Fruit fly (Drosophila melanogaster) whole organism, embryonic: ENCODE data around the gene Sce.

Experiments
- CG10267 ChIP-seq: fragments of 200-800 bp; sonication (Bioruptor generic); optimal IDR thresholded peaks from 2 replicates; lab custom pipeline; 2018; ENCODE audit warnings: missing biosample characterization, mild to moderate bottlenecking, missing genetic modification characterization, moderate library complexity
- CG1233 ChIP-seq: fragments of 200-800 bp; sonication (Bioruptor generic); optimal IDR thresholded peaks from 4 replicates; lab custom pipeline; 2018; ENCODE audit warnings: missing biosample characterization, mild to moderate bottlenecking, missing genetic modification characterization
- CG13424 ChIP-seq: fragments of 200-800 bp; sonication (Bioruptor generic); optimal IDR thresholded peaks from 2 replicates; lab custom pipeline; 2019; ENCODE audit warnings: missing biosample characterization, mild to moderate bottlenecking, missing genetic modification characterization, moderate library complexity
- CG14710 ChIP-seq: fragments of 200-800 bp; sonication (Bioruptor generic); optimal IDR thresholded peaks from 3 replicates; lab custom pipeline; 2019; ENCODE audit warnings: missing biosample characterization, mild to moderate bottlenecking, missing genetic modification characterization, moderate library complexity
- CG14965 ChIP-seq: fragments of 200-800 bp; sonication (Bioruptor generic); optimal IDR thresholded peaks from 2 replicates; lab custom pipeline; 2016; ENCODE audit warnings: missing biosample characterization, missing genetic modification characterization, borderline replicate concordance
- CG17186 ChIP-seq: fragments of 200-800 bp; sonication (Bioruptor generic); optimal IDR thresholded peaks from 3 replicates; lab custom pipeline; 2017; ENCODE audit warnings: missing biosample characterization, missing genetic modification reagents, missing genetic modification characterization
- CG34422 ChIP-seq: fragments of 200-800 bp; sonication (Bioruptor generic); IDR thresholded peaks from 3 replicates; pipeline ENCODE4 v1.3.6; 2022; ENCODE audit warnings: missing biosample characterization, missing genetic modification characterization
- CG3847 ChIP-seq: fragments of 200-800 bp; sonication (Bioruptor generic); IDR thresholded peaks from 2 replicates; pipeline ENCODE4 v1.3.6; 2022; ENCODE audit warnings: missing biosample characterization, missing genetic modification characterization
- CG4617 ChIP-seq: fragments of 200-800 bp; sonication (Bioruptor generic); optimal IDR thresholded peaks from 3 replicates; lab custom pipeline; 2016; ENCODE audit warnings: missing biosample characterization, missing genetic modification characterization, borderline replicate concordance
- CG8281 ChIP-seq: fragments of 200-800 bp; sonication (Bioruptor generic); optimal IDR thresholded peaks from 2 replicates; lab custom pipeline; 2018; ENCODE audit warnings: missing biosample characterization, mild to moderate bottlenecking, missing genetic modification characterization, moderate library complexity
- CG8388 ChIP-seq: fragments of 200-800 bp; sonication (Bioruptor generic); optimal IDR thresholded peaks from 2 replicates; lab custom pipeline; 2019; ENCODE audit warnings: missing biosample characterization, mild to moderate bottlenecking, missing genetic modification characterization, moderate library complexity
- Dbx ChIP-seq: fragments of 200-800 bp; sonication (Bioruptor generic); IDR thresholded peaks from 3 replicates; pipeline ENCODE4 v1.3.6; 2022; ENCODE audit warnings: missing biosample characterization, missing genetic modification characterization
- Dek ChIP-seq: fragments of 200-800 bp; sonication (Bioruptor generic); optimal IDR thresholded peaks from 3 replicates; lab custom pipeline; 2019; ENCODE audit warnings: missing biosample characterization, mild to moderate bottlenecking, missing genetic modification characterization, moderate library complexity
- Dp ChIP-seq: fragments of 200-800 bp; sonication (Bioruptor generic); optimal IDR thresholded peaks from 2 replicates; lab custom pipeline; 2018; ENCODE audit warnings: missing biosample characterization, mild to moderate bottlenecking, missing genetic modification characterization, moderate library complexity
- Eip74EF ChIP-seq, 2 experiments: fragments of 200-800 bp in 1 of 2; fragments of >200 bp in 1 of 2; sonication (Bioruptor generic) in 1 of 2; optimal IDR thresholded peaks; 2 replicates each; lab custom pipeline; 2017 to 2019; ENCODE audit warnings: missing biosample characterization in 2 of 2, missing genetic modification characterization in 2 of 2, mild to moderate bottlenecking in 1 of 2, moderate library complexity in 1 of 2
- HLH4C ChIP-seq: fragments of 200-800 bp; sonication (Bioruptor generic); IDR thresholded peaks from 3 replicates; pipeline ENCODE4 v1.3.6; 2022; ENCODE audit warnings: missing biosample characterization, missing genetic modification characterization; ENCODE audit not compliant: partially characterized antibody
- Lpt ChIP-seq: fragments of >200 bp; optimal IDR thresholded peaks from 2 replicates; lab custom pipeline; 2018; ENCODE audit warnings: missing biosample characterization, missing genetic modification characterization
- Max ChIP-seq: fragments of 200-800 bp; sonication (Bioruptor generic); optimal IDR thresholded peaks from 2 replicates; lab custom pipeline; 2016; ENCODE audit warnings: missing biosample characterization, mild to moderate bottlenecking, missing genetic modification characterization
- Pdp1 ChIP-seq, 2 experiments: fragments of 200-800 bp; sonication (Bioruptor generic); optimal IDR thresholded peaks; 3 replicates each; lab custom pipeline; 2016; ENCODE audit warnings: missing biosample characterization in 2 of 2, missing genetic modification characterization in 2 of 2, mild to moderate bottlenecking in 1 of 2, moderate library complexity in 1 of 2
- Scr ChIP-seq: fragments of 200-800 bp; sonication (Bioruptor generic); IDR thresholded peaks from 2 replicates; pipeline ENCODE4 v1.3.6; 2022; ENCODE audit warnings: missing biosample characterization, missing genetic modification characterization; ENCODE audit not compliant: partially characterized antibody
- Sin3A ChIP-seq: fragments of >200 bp; optimal IDR thresholded peaks from 2 replicates; lab custom pipeline; 2018
- Taf1 ChIP-seq: fragments of 200-800 bp; sonication (Bioruptor generic); IDR thresholded peaks from 2 replicates; pipeline ENCODE4 v1.3.6; 2022; ENCODE audit warnings: missing biosample characterization, missing genetic modification characterization
- Usf ChIP-seq: fragments of 200-800 bp; sonication (Bioruptor generic); optimal IDR thresholded peaks from 2 replicates; lab custom pipeline; 2017; ENCODE audit warnings: missing genotype, missing biosample characterization, missing genetic modification characterization
- Xbp1 ChIP-seq: fragments of 200-800 bp; sonication (Bioruptor generic); optimal IDR thresholded peaks from 3 replicates; lab custom pipeline; 2016; ENCODE audit warnings: missing biosample characterization, mild to moderate bottlenecking, missing genetic modification characterization
- ap ChIP-seq: fragments of 200-800 bp; sonication (Bioruptor generic); IDR thresholded peaks from 2 replicates; pipeline ENCODE4 v1.3.6; 2022; ENCODE audit warnings: missing biosample characterization, missing genetic modification characterization
- az2 ChIP-seq: fragments of 200-800 bp; sonication (Bioruptor generic); optimal IDR thresholded peaks from 3 replicates; lab custom pipeline; 2016; ENCODE audit warnings: missing biosample characterization, missing genetic modification characterization
- croc ChIP-seq: fragments of 200-800 bp; sonication (Bioruptor generic); conservative IDR thresholded peaks from 3 replicates; pipeline ENCODE4 v1.3.6; 2022; ENCODE audit warnings: missing biosample characterization, missing genetic modification characterization
- exex ChIP-seq: fragments of 200-800 bp; sonication (Bioruptor generic); optimal IDR thresholded peaks from 4 replicates; lab custom pipeline; 2018; ENCODE audit warnings: missing biosample characterization, mild to moderate bottlenecking, missing genetic modification characterization, moderate library complexity
- fd102C ChIP-seq: fragments of 200-800 bp; sonication (Bioruptor generic); optimal IDR thresholded peaks from 2 replicates; lab custom pipeline; 2018; ENCODE audit warnings: missing biosample characterization, mild to moderate bottlenecking, missing genetic modification characterization, moderate library complexity
- gt ChIP-seq: fragments of 200-800 bp; sonication (Bioruptor generic); IDR thresholded peaks from 2 replicates; pipeline ENCODE4 v1.3.6; 2022; ENCODE audit warnings: missing biosample characterization, missing genetic modification characterization
- ind ChIP-seq: fragments of 200-800 bp; sonication (Bioruptor generic); optimal IDR thresholded peaks from 3 replicates; lab custom pipeline; 2016; ENCODE audit warnings: missing biosample characterization, missing genetic modification characterization
- insv ChIP-seq, 2 experiments: fragments of 200-800 bp; sonication (Bioruptor generic); optimal IDR thresholded peaks; 3 replicates each; lab custom pipeline; 2016 to 2018; ENCODE audit warnings: missing biosample characterization in 2 of 2, missing genetic modification characterization in 2 of 2
- lmd ChIP-seq: fragments of 200-800 bp; sonication (Bioruptor generic); IDR thresholded peaks from 2 replicates; pipeline ENCODE4 v1.3.6; 2022; ENCODE audit warnings: missing biosample characterization, missing genetic modification characterization
- maf-S ChIP-seq: fragments of 200-800 bp; sonication (Bioruptor generic); optimal IDR thresholded peaks from 2 replicates; lab custom pipeline; 2016; ENCODE audit warnings: missing biosample characterization, missing genetic modification characterization
- nmo ChIP-seq: fragments of 200-800 bp; sonication (Bioruptor generic); optimal IDR thresholded peaks from 2 replicates; lab custom pipeline; 2018; ENCODE audit warnings: missing biosample characterization, mild to moderate bottlenecking, missing genetic modification characterization, moderate library complexity
- pan ChIP-seq, 4 experiments: fragments of >200 bp in 3 of 4; fragments of 200-800 bp in 1 of 4; sonication (Bioruptor generic) in 1 of 4; optimal IDR thresholded peaks in 3 of 4; IDR thresholded peaks in 1 of 4; 2 replicates each; pipeline versions ENCODE4 v1.3.6 to Lab custom; 2017 to 2022; ENCODE audit warnings: missing biosample characterization in 2 of 4, missing genetic modification characterization in 2 of 4, mixed read lengths in 1 of 4
- phol ChIP-seq: fragments of 200-800 bp; sonication (Bioruptor generic); optimal IDR thresholded peaks from 3 replicates; lab custom pipeline; 2018; ENCODE audit warnings: missing biosample characterization, mild to moderate bottlenecking, missing genetic modification characterization, moderate library complexity
- pzg ChIP-seq: fragments of 200-800 bp; sonication (Bioruptor generic); optimal IDR thresholded peaks from 3 replicates; lab custom pipeline; 2018; ENCODE audit warnings: missing biosample characterization, mild to moderate bottlenecking, missing genetic modification characterization, moderate library complexity
- ro ChIP-seq: fragments of 200-800 bp; sonication (Bioruptor generic); IDR thresholded peaks from 2 replicates; pipeline ENCODE4 v1.3.6; 2022; ENCODE audit warnings: missing biosample characterization, missing genetic modification characterization
- sd ChIP-seq: fragments of 200-800 bp; sonication (Bioruptor generic); optimal IDR thresholded peaks from 3 replicates; lab custom pipeline; 2018; ENCODE audit warnings: missing biosample characterization, mild to moderate bottlenecking, missing genetic modification characterization, moderate library complexity
- sens-2 ChIP-seq: fragments of 200-800 bp; sonication (Bioruptor generic); IDR thresholded peaks from 2 replicates; pipeline ENCODE4 v1.3.6; 2022; ENCODE audit warnings: missing biosample characterization, missing genetic modification characterization
- sob ChIP-seq: fragments of 200-800 bp; sonication (Bioruptor generic); IDR thresholded peaks from 2 replicates; pipeline ENCODE4 v1.3.6; 2022; ENCODE audit warnings: missing biosample characterization, missing genetic modification characterization

Gene Sce

DNA sequence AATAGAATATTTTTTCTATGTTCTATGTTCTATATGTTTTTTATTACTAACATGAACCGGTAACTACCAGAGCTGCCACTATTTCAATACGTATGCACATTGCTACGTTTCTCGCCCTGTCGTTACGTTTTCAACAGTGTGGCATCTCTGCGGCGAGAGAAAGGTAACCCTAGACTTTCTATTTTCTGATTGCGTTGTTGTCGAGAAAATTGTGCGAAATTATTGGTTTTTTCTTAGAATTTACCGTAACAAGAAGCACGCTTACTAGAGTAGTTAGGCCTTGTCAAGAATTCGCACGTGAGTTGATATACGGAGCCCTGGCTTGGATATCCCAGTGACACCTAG lies 18.4 kb upstream of the Sce start, which contains the start of gene btz (continued):
- TF ChIP-seq sens-2 (GFP tag; lab: Robert Waterston, UW) (no peak), az2 (GFP tag; lab: Kevin White, UChicago) (no peak), maf-S (GFP tag; lab: Kevin White, UChicago) (no peak), CG1233 (GFP tag; lab: Kevin White, UChicago) (no peak), ind (GFP tag; lab: Kevin White, UChicago) (no peak), CG14965 (GFP tag; lab: Kevin White, UChicago) (no peak), CG34422 (GFP tag; lab: Robert Waterston, UW) (no peak; the same call in 2 of the 3 replicates), phol (tag; lab: Kevin White, UChicago) (peak; percentile 10), Taf1 (GFP tag; lab: Robert Waterston, UW) (no peak), pzg (GFP tag; lab: Kevin White, UChicago) (peak; percentile 70), lmd (GFP tag; lab: Robert Waterston, UW) (no peak), CG10267 (tag; lab: Kevin White, UChicago) (peak; percentile 45), Eip74EF (GFP tag; optimal IDR thresholded peaks at IDR 0.05; lab: Kevin White, UChicago) (no peak), fd102C (GFP tag; lab: Kevin White, UChicago) (no peak), nmo (GFP tag; lab: Kevin White, UChicago) (peak; percentile 45), Dp (peak; percentile 21), CG4617 (GFP tag; lab: Kevin White, UChicago) (peak; percentile 59), CG8281 (tag; lab: Kevin White, UChicago) (no peak), Usf (no peak), CG17186 (GFP tag; lab: Kevin White, UChicago) (peak; percentile 7), Sin3A (lab: Kevin White, UChicago) (peak; percentile 6), gt (GFP tag; lab: Robert Waterston, UW) (no peak), Dek (no peak), CG8388 (GFP tag; lab: Kevin White, UChicago) (no peak), sd (tag; lab: Kevin White, UChicago) (no peak), ro (GFP tag; lab: Robert Waterston, UW) (no peak), Dbx (GFP tag; lab: Robert Waterston, UW) (no peak), CG14710 (peak; percentile 49), exex (tag; lab: Kevin White, UChicago) (no peak), Max (peak; percentile 27), Scr (GFP tag; lab: Robert Waterston, UW) (0 out of 2 replicates have a peak, but pooled peaks have one; percentile 27), CG13424 (tag; lab: Kevin White, UChicago) (peak; percentile 9), Xbp1 (GFP tag; lab: Kevin White, UChicago) (no peak), sob (GFP tag; lab: Robert Waterston, UW) (no peak), Pdp1 (GFP tag; optimal IDR thresholded peaks at IDR 0.05; lab: Kevin White, UChicago) (peak in 1 of 2 experiments; percentile 8), insv (GFP tag; optimal IDR thresholded peaks at IDR 0.05; lab: Kevin White, UChicago) (no peak), Lpt (no peak), CG3847 (GFP tag; lab: Robert Waterston, UW) (0 out of 2 replicates have a peak, but pooled peaks have one; percentile 30), ap (no peak), pan (optimal IDR thresholded peaks at IDR 0.05; lab: Kevin White, UChicago) (no peak), pan (GFP tag; optimal IDR thresholded peaks at IDR 0.05 in 1 of 2, IDR thresholded peaks at IDR 0.05 in 1 of 2) (no peak), croc (no peak), HLH4C (no peak)
